Fruit fly (Drosophila melanogaster): ENCODE results near the gene t.

Gene t

DNA sequence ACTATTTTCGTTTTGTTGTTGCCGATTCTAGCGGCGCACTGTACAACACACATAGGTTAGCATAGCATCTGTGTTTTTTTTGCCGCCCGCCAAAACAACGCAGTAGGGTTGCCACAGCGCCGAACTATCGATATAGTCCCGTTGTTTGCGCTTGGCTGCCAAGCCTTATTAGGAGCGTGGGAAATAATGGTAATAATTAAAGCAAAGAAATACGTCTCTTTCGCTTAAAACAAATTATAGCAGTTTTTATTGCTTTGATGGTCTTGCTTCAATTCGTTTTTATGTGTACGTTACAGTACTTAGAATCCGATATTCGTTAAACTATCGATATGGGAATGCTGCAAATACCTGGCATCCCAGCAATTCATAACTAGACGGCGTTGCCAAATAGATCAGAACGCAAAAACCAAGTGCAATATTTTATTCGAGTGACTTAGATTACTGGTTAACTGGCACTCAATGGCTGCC is 20.4 kb upstream of the t start, which contains the start of the genes mxc and Larp7 (continued):
- peak; percentile 63 for TF ChIP-seq pum (GFP tag; optimal IDR thresholded peaks at IDR 0.05)
- TF ChIP-seq abd-A (tag; optimal IDR thresholded peaks at IDR 0.05) = no peak
- TF ChIP-seq tio (GFP tag; optimal IDR thresholded peaks at IDR 0.05) = no peak
- peak; percentile 79 for TF ChIP-seq HLH54F (GFP tag; optimal IDR thresholded peaks at IDR 0.05)
- no peak for TF ChIP-seq CG7987 (GFP tag; optimal IDR thresholded peaks at IDR 0.05)
- peak; percentile 69 for TF ChIP-seq mam (GFP tag; optimal IDR thresholded peaks at IDR 0.05)
- TF ChIP-seq CG7928 (GFP tag; optimal IDR thresholded peaks at IDR 0.05) = no peak
- no peak for TF ChIP-seq otp (GFP tag; IDR thresholded peaks at IDR 0.05)
- peak; percentile 41 for TF ChIP-seq zen (tag; optimal IDR thresholded peaks at IDR 0.05)
- TF ChIP-seq CG6689 (GFP tag; IDR thresholded peaks at IDR 0.05) = peak; percentile 57; the same call in 1 of the 2 replicates
- TF ChIP-seq Ets97D (GFP tag; optimal IDR thresholded peaks at IDR 0.05) = peak; percentile 64
- no peak for TF ChIP-seq luna (GFP tag; optimal IDR thresholded peaks at IDR 0.05)
- no peak for TF ChIP-seq slou (GFP tag; optimal IDR thresholded peaks at IDR 0.05)
- peak; percentile 80 for TF ChIP-seq CG14860 (GFP tag; IDR thresholded peaks at IDR 0.05; ENCODE audit: partially characterized antibody)
- no peak for TF ChIP-seq hth (optimal IDR thresholded peaks at IDR 0.05)
- TF ChIP-seq Scr (GFP tag; IDR thresholded peaks at IDR 0.05; ENCODE audit: partially characterized antibody) = peak; percentile 93
- TF ChIP-seq Spps (tag; optimal IDR thresholded peaks at IDR 0.05) = no peak
- peak; percentile 32 for TF ChIP-seq CG3163 (GFP tag; optimal IDR thresholded peaks at IDR 0.05)
- TF ChIP-seq ham (GFP tag; IDR thresholded peaks at IDR 0.05) = no peak
- no peak for TF ChIP-seq CG1603 (tag; optimal IDR thresholded peaks at IDR 0.05)
- no peak for TF ChIP-seq CG5180 (GFP tag; optimal IDR thresholded peaks at IDR 0.05)
- TF ChIP-seq dm (GFP tag; optimal IDR thresholded peaks at IDR 0.05) = peak; percentile 76
- TF ChIP-seq Sox100B (GFP tag; optimal IDR thresholded peaks at IDR 0.05) = no peak
- peak; percentile 68 for TF ChIP-seq Max (GFP tag; optimal IDR thresholded peaks at IDR 0.05)
- TF ChIP-seq CG4707 (GFP tag; optimal IDR thresholded peaks at IDR 0.05) = no peak
- no peak for TF ChIP-seq HHEX (GFP tag; optimal IDR thresholded peaks at IDR 0.05)
- no peak for TF ChIP-seq onecut (GFP tag; IDR thresholded peaks at IDR 0.05)
- no peak for TF ChIP-seq gsb-n (tag; optimal IDR thresholded peaks at IDR 0.05)
- peak; percentile 53 for TF ChIP-seq CG8924 (tag; optimal IDR thresholded peaks at IDR 0.05)
- peak; percentile 40; the same call in 1 of the 2 replicates for TF ChIP-seq esg (GFP tag; conservative IDR thresholded peaks at IDR 0.05)
- TF ChIP-seq CG17328 (GFP tag; IDR thresholded peaks at IDR 0.05) = no peak
- TF ChIP-seq B-H2 (GFP tag; optimal IDR thresholded peaks at IDR 0.05) = no peak
- TF ChIP-seq ERR (GFP tag; optimal IDR thresholded peaks at IDR 0.05) = peak; percentile 24
- peak; percentile 26 for TF ChIP-seq YL-1 (GFP tag; optimal IDR thresholded peaks at IDR 0.05)
- no peak for TF ChIP-seq Hey (tag; optimal IDR thresholded peaks at IDR 0.05)
- TF ChIP-seq Tbp (GFP tag; optimal IDR thresholded peaks at IDR 0.05) = no peak
- TF ChIP-seq CG2129 (GFP tag; IDR thresholded peaks at IDR 0.05; ENCODE audit: partially characterized antibody) = peak; percentile 80
- peak; percentile 75 for TF ChIP-seq jumu (GFP tag; optimal IDR thresholded peaks at IDR 0.05)
- no peak for TF ChIP-seq Hand (GFP tag; optimal IDR thresholded peaks at IDR 0.05)
- no peak for TF ChIP-seq Sry-β (GFP tag; optimal IDR thresholded peaks at IDR 0.05)
- peak in 1 of 2 experiments; percentile 42 for TF ChIP-seq Hr51 (GFP tag; optimal IDR thresholded peaks at IDR 0.05)
- peak; percentile 66 for TF ChIP-seq Hsf (GFP tag; optimal IDR thresholded peaks at IDR 0.05)
- TF ChIP-seq CG13624 (GFP tag; optimal IDR thresholded peaks at IDR 0.05) = peak; percentile 70
- no peak for TF ChIP-seq Sox102F (GFP tag; optimal IDR thresholded peaks at IDR 0.05)
- no peak for TF ChIP-seq CG2678 (tag; optimal IDR thresholded peaks at IDR 0.05)
- no peak for TF ChIP-seq CG10959 (GFP tag; IDR thresholded peaks at IDR 0.05)
- peak; percentile 60; the same call in 1 of the 3 replicates for TF ChIP-seq CG7357 (GFP tag; IDR thresholded peaks at IDR 0.05)
- 0 out of 2 replicates have a peak, but pooled peaks have one; percentile 34 for TF ChIP-seq CG11085 (GFP tag; IDR thresholded peaks at IDR 0.05)
- TF ChIP-seq CG8281 (tag; optimal IDR thresholded peaks at IDR 0.05) = no peak
- TF ChIP-seq chm (GFP tag; IDR thresholded peaks at IDR 0.05) = no peak

Data from whole organism, embryonic.